Fruit fly (Drosophila melanogaster): Measurements from ENCODE around the gene Rbsn-5.
A peak's percentile ranks its signal among the peaks of the same experiment; 100 is the strongest.

Rbsn-5 gene

dm6 chr2L:8165800-8166576, 6.4 kb downstream of the Rbsn-5 start (continued):
- TF ChIP-seq gsb (GFP tag; IDR thresholded peaks at IDR 0.05) (no peak), CG31441 (GFP tag; IDR thresholded peaks at IDR 0.05) (no peak), Deaf1 (tag; optimal IDR thresholded peaks at IDR 0.05) (no peak), Tbp (GFP tag; optimal IDR thresholded peaks at IDR 0.05) (no peak), CG9609 (GFP tag; optimal IDR thresholded peaks at IDR 0.05) (no peak), fd96Cb (tag; optimal IDR thresholded peaks at IDR 0.05) (no peak), CG12744 (GFP tag; optimal IDR thresholded peaks at IDR 0.05) (peak; percentile 10), ase (GFP tag; IDR thresholded peaks at IDR 0.05) (no peak), Pdp1 (GFP tag; optimal IDR thresholded peaks at IDR 0.05) (peak in 1 of 2 experiments; percentile 78), Med (GFP tag) (peak; percentile 26), bcd (GFP tag; optimal IDR thresholded peaks at IDR 0.05) (no peak), sim (GFP tag; IDR thresholded peaks at IDR 0.05) (no peak), CG11504 (tag; optimal IDR thresholded peaks at IDR 0.05) (no peak), Fer2 (tag; optimal IDR thresholded peaks at IDR 0.05) (no peak), Xrp1 (GFP tag; IDR thresholded peaks at IDR 0.05) (peak; percentile 51; the same call in 1 of the 2 replicates), abd-A (tag; optimal IDR thresholded peaks at IDR 0.05) (no peak), CG13894 (tag; optimal IDR thresholded peaks at IDR 0.05) (peak; percentile 77), knrl (GFP tag; IDR thresholded peaks at IDR 0.05; ENCODE audit: partially characterized antibody) (no peak), unc-4 (GFP tag; IDR thresholded peaks at IDR 0.05; ENCODE audit: partially characterized antibody) (no peak), repo (GFP tag; optimal IDR thresholded peaks at IDR 0.05) (no peak), CG18619 (GFP tag; optimal IDR thresholded peaks at IDR 0.05) (no peak), Bteb2 (GFP tag; optimal IDR thresholded peaks at IDR 0.05) (no peak), Ssrp (tag; optimal IDR thresholded peaks at IDR 0.05) (no peak), odd (GFP tag; optimal IDR thresholded peaks at IDR 0.05) (no peak), CG18262 (tag; optimal IDR thresholded peaks at IDR 0.05) (no peak), kah (GFP tag; optimal IDR thresholded peaks at IDR 0.05) (no peak), chif (GFP tag; optimal IDR thresholded peaks at IDR 0.05) (no peak), CG6654 (GFP tag; optimal IDR thresholded peaks at IDR 0.05) (no peak), grn (GFP tag; optimal IDR thresholded peaks at IDR 0.05) (no peak), slbo (GFP tag; IDR thresholded peaks at IDR 0.05) (no peak), Sox100B (GFP tag; optimal IDR thresholded peaks at IDR 0.05) (no peak), run (tag; optimal IDR thresholded peaks at IDR 0.05) (no peak), tna (GFP tag; IDR thresholded peaks at IDR 0.05; ENCODE audit: partially characterized antibody) (no peak), B-H1 (GFP tag; IDR thresholded peaks at IDR 0.05) (no peak), ap (GFP tag; IDR thresholded peaks at IDR 0.05) (no peak), CG14441 (GFP tag; IDR thresholded peaks at IDR 0.05) (no peak), CG7745 (tag; optimal IDR thresholded peaks at IDR 0.05) (peak; percentile 68), pb (GFP tag; optimal IDR thresholded peaks at IDR 0.05) (no peak), da (GFP tag; optimal IDR thresholded peaks at IDR 0.05) (no peak), Drgx (GFP tag; IDR thresholded peaks at IDR 0.05) (no peak), prd (optimal IDR thresholded peaks at IDR 0.05) (no peak), prd (GFP tag; IDR thresholded peaks at IDR 0.05) (no peak), CG4282 (GFP tag; optimal IDR thresholded peaks at IDR 0.05) (no peak), Gug (GFP tag; IDR thresholded peaks at IDR 0.05) (no peak), CG7372 (GFP tag; IDR thresholded peaks at IDR 0.05) (no peak), kay (GFP tag; optimal IDR thresholded peaks at IDR 0.05) (no peak), cg (GFP tag; optimal IDR thresholded peaks at IDR 0.05) (no peak), slou (GFP tag; optimal IDR thresholded peaks at IDR 0.05) (no peak), CG3838 (GFP tag; optimal IDR thresholded peaks at IDR 0.05) (no peak), CG10366 (GFP tag; IDR thresholded peaks at IDR 0.05) (no peak), CG7556 (GFP tag; optimal IDR thresholded peaks at IDR 0.05) (no peak)

Measured in whole organism, embryonic.